Fruit fly (Drosophila melanogaster): ENCODE results near the gene aus.

DNA sequence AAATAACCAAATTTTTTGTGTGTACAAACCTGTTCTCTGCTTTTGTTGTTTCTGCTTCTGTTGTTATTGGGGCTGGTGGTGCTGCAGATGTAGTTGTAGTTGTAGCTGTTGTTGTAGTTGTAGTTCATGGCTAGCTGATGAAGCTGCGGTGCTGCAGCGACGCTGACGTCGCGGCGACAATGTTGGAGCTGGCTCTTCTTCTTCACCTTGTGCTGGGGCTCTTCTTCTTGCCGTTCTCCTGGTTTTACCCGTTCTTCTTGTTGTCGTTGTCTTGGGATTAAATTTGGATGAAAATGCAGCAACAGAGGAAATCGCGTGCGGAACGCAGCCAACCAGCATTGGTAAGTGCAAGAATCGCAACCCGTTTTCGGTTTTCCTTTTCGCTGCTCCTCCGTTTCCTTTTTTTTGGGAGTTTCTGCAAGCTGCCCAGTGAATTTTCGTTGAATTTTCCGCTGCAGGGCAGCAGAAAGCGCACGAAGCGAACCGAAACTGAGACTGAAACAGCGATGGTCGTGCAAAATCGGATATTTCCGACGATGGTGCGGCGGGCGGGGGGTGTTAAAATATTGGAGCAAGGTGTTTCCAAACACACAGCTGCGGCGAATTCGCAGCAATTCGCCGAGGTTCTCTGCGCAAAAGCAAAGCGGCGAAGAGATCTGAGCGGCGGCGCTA, 898 bp downstream of the aus start:
- TF ChIP-seq Crg-1 (GFP tag; optimal IDR thresholded peaks at IDR 0.05) (no peak), CG11617 (GFP tag; optimal IDR thresholded peaks at IDR 0.05) (no peak), Clk (GFP tag; optimal IDR thresholded peaks at IDR 0.05) (no peak), kay (GFP tag; ENCODE audit: borderline replicate concordance) (no peak), CG7045 (GFP tag; optimal IDR thresholded peaks at IDR 0.05) (no peak), tj (GFP tag; optimal IDR thresholded peaks at IDR 0.05) (peak; percentile 45), cic (GFP tag; optimal IDR thresholded peaks at IDR 0.05) (no peak), CG14711 (tag; optimal IDR thresholded peaks at IDR 0.05) (no peak), ovo (GFP tag; optimal IDR thresholded peaks at IDR 0.05) (no peak), CG33017 (tag; optimal IDR thresholded peaks at IDR 0.05) (no peak), CG5204 (GFP tag; optimal IDR thresholded peaks at IDR 0.05) (no peak), pad (GFP tag; optimal IDR thresholded peaks at IDR 0.05) (no peak), CG12768 (GFP tag; optimal IDR thresholded peaks at IDR 0.05) (no peak)

All from whole organism, adult.